Worm (Caenorhabditis elegans) whole organism, L4 larva: ENCODE results near the gene ZK792.12.

Experiments used
- T20F7.1 ChIP-seq: fragments of 200-800 bp; sonication (Bioruptor generic); optimal IDR thresholded peaks from 2 replicates; lab custom pipeline; 2018; ENCODE audit warnings: mild to moderate bottlenecking, missing genetic modification characterization, missing compliant biosample characterization
- ZK337.2 ChIP-seq: fragments of 200-800 bp; sonication (Bioruptor generic); IDR thresholded peaks from 2 replicates; pipeline ENCODE4 v1.3.6; 2022; ENCODE audit warnings: missing genetic modification reagents, missing genetic modification characterization, missing compliant biosample characterization
- ces-1 ChIP-seq: fragments of 150-350 bp; sonication (generic microtip); optimal IDR thresholded peaks from 4 replicates; lab custom pipeline; 2014; ENCODE audit warnings: missing biosample characterization, missing genetic modification reagents, missing genetic modification characterization
- hlh-30 ChIP-seq: sonication (generic microtip); optimal IDR thresholded peaks from 2 replicates; lab custom pipeline; 2017; ENCODE audit warnings: antibody characterized with exemption, mild to moderate bottlenecking, missing genetic modification characterization, missing compliant biosample characterization; ENCODE audit not compliant: insufficient read depth
- nhr-10 ChIP-seq: fragments of 150-350 bp; optimal IDR thresholded peaks from 2 replicates; lab custom pipeline; 2014; ENCODE audit warnings: missing biosample characterization, missing genetic modification characterization
- nhr-102 ChIP-seq: sonication (generic microtip); optimal IDR thresholded peaks from 2 replicates; lab custom pipeline; 2016; ENCODE audit warnings: mild to moderate bottlenecking, missing genetic modification characterization, moderate library complexity, missing compliant biosample characterization
- nhr-237 ChIP-seq: sonication (generic microtip); optimal IDR thresholded peaks from 2 replicates; lab custom pipeline; 2017; ENCODE audit warnings: missing biosample characterization, missing genetic modification characterization
- nhr-6 ChIP-seq: fragments of 150-350 bp; optimal IDR thresholded peaks from 2 replicates; lab custom pipeline; 2014; ENCODE audit warnings: missing biosample characterization, missing genetic modification characterization

DNA sequence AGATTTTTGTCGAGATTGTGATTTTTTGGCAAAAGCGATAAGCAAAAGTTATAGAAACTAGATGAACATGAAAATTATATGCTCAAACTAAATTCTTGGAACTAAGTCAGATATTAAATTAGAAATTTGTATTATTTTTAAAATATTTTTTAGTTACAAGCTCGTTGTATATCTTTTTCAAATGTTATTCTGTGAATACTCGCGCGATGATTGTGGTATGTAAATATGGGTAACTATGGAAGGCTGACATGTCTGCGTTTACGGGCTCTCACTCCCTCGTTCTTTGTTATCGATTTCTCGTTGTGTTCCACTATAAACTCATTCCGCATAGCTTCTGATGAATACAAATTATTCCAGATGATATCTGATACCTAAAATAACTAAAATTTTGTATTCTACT lies 550 bp downstream of the ZK792.12 start, which contains the start of gene ZK792.7:
- TF ChIP-seq nhr-102 (tag; lab: Kevin White, UChicago), result no peak
- TF ChIP-seq nhr-10, result no peak
- TF ChIP-seq ZK337.2, result no peak
- TF ChIP-seq T20F7.1 (GFP tag; lab: Kevin White, UChicago), result no peak
- TF ChIP-seq ces-1 (GFP tag; lab: Kevin White, UChicago), result no peak
- no peak for TF ChIP-seq hlh-30 (tag; lab: Kevin White, UChicago)
- TF ChIP-seq nhr-237 (tag; lab: Kevin White, UChicago), result no peak
- TF ChIP-seq nhr-6 (tag; lab: Kevin White, UChicago), result no peak
